Worm (Caenorhabditis elegans): ENCODE data around the gene ubh-4.

The ubh-4 gene

ce11 chrII:8016761-8017160 lies 22.6 kb downstream of the ubh-4 start (continued):
- TF ChIP-seq ama-1 (optimal IDR thresholded peaks at IDR 0.05) (peak; percentile 5), ama-1 (GFP tag; optimal IDR thresholded peaks at IDR 0.05) (no peak), egl-44 (GFP tag; IDR thresholded peaks at IDR 0.05) (0 out of 2 replicates have a peak, but pooled peaks have one; percentile 33), snpc-1.3 (tag; optimal IDR thresholded peaks at IDR 0.05; ENCODE audit: insufficient read depth) (no peak), atf-7 (tag; optimal IDR thresholded peaks at IDR 0.05) (peak; percentile 86), nhr-179 (tag; optimal IDR thresholded peaks at IDR 0.05) (no peak), dpff-1 (tag; optimal IDR thresholded peaks at IDR 0.05) (no peak), mcd-1 (GFP tag; IDR thresholded peaks at IDR 0.05) (peak; percentile 57), B0336.3 (GFP tag; IDR thresholded peaks at IDR 0.05) (0 out of 2 replicates have a peak, but pooled peaks have one; percentile 8), lin-54 (GFP tag; optimal IDR thresholded peaks at IDR 0.05) (peak; percentile 53), ztf-3 (GFP tag; optimal IDR thresholded peaks at IDR 0.05) (peak; percentile 40), ekl-4 (GFP tag; IDR thresholded peaks at IDR 0.05) (peak; percentile 60; the same call in 1 of the 2 replicates), tbp1 (GFP tag; optimal IDR thresholded peaks at IDR 0.05) (peak; percentile 55), somi-1 (GFP tag; optimal IDR thresholded peaks at IDR 0.05) (peak; percentile 90), K11D2.4 (GFP tag; IDR thresholded peaks at IDR 0.05) (peak; percentile 57; the same call in 1 of the 2 replicates), rcor-1 (GFP tag; IDR thresholded peaks at IDR 0.05) (peak; percentile 66), B0035.1 (tag; optimal IDR thresholded peaks at IDR 0.05) (no peak), mxl-1 (tag; optimal IDR thresholded peaks at IDR 0.05) (no peak), Y79H2A.3 (GFP tag; conservative IDR thresholded peaks at IDR 0.05) (no peak), nhr-80 (tag; optimal IDR thresholded peaks at IDR 0.05) (peak; percentile 90), Y67H2A.10 (GFP tag; conservative IDR thresholded peaks at IDR 0.05) (peak; percentile 51; the same call in 1 of the 2 replicates), madf-6 (GFP tag; IDR thresholded peaks at IDR 0.05) (no peak), lin-40 (tag; optimal IDR thresholded peaks at IDR 0.05) (peak; percentile 64), nfyb-1 (GFP tag; IDR thresholded peaks at IDR 0.05) (peak; percentile 55; the same call in 1 of the 2 replicates), hmg-1.2 (GFP tag; IDR thresholded peaks at IDR 0.05) (peak; percentile 38)

DNA sequence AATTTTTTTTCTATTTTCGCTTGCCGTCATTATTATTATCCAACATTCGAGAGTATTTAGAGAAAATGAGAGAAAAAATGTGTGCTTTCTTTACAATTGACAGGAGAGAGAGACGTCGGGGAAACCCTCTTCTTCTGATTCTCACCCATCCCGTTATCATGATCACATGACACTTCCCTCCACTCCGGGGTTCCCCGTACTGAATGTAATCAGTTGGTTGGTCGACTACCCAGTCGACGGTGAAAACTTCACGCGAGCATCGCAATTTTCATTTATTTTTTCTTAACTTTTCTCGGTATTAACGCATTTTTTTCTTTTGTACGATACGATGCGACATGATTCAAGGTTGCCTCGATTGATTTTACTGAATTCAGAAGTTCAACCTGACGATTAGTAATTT lies 23.2 kb downstream of the ubh-4 start:
- TF ChIP-seq nhr-27 (tag; optimal IDR thresholded peaks at IDR 0.05) (no peak), bed-1 (GFP tag; IDR thresholded peaks at IDR 0.05) (no peak), unc-62 (GFP tag; optimal IDR thresholded peaks at IDR 0.05) (peak; percentile 60), hmg-20 (GFP tag; IDR thresholded peaks at IDR 0.05) (no peak), let-607 (tag; optimal IDR thresholded peaks at IDR 0.05) (no peak), Y53G8AR.9 (GFP tag; conservative IDR thresholded peaks at IDR 0.05) (peak; percentile 43; the same call in 1 of the 2 replicates), Y95B8A.8 (GFP tag; IDR thresholded peaks at IDR 0.05) (no peak), nfyb-1 (GFP tag; IDR thresholded peaks at IDR 0.05) (peak; percentile 28; the same call in 1 of the 2 replicates), C06A6.2 (GFP tag; conservative IDR thresholded peaks at IDR 0.05) (0 out of 2 replicates have a peak, but pooled peaks have one; percentile 23), B0019.2 (GFP tag; conservative IDR thresholded peaks at IDR 0.05) (no peak), ceh-27 (GFP tag; optimal IDR thresholded peaks at IDR 0.05) (no peak), ZK185.1 (tag; optimal IDR thresholded peaks at IDR 0.05; ENCODE audit: poor library complexity, severe bottlenecking) (no peak), him-1 (tag; optimal IDR thresholded peaks at IDR 0.05) (no peak), die-1 (tag; optimal IDR thresholded peaks at IDR 0.05) (no peak), somi-1 (GFP tag; optimal IDR thresholded peaks at IDR 0.05) (no peak), snpc-4 (GFP tag; optimal IDR thresholded peaks at IDR 0.05) (no peak), snpc-4 (tag; optimal IDR thresholded peaks at IDR 0.05) (no peak), repo-1 (tag; optimal IDR thresholded peaks at IDR 0.05) (no peak), pha-4 (tag; optimal IDR thresholded peaks at IDR 0.05) (no peak), lsl-1 (GFP tag; optimal IDR thresholded peaks at IDR 0.05) (no peak), ztf-22 (GFP tag; optimal IDR thresholded peaks at IDR 0.05) (peak; percentile 78), C17E4.6 (GFP tag; IDR thresholded peaks at IDR 0.05) (no peak), madf-3 (GFP tag; IDR thresholded peaks at IDR 0.05) (0 out of 2 replicates have a peak, but pooled peaks have one; percentile 60), snpc-1.3 (tag; optimal IDR thresholded peaks at IDR 0.05; ENCODE audit: insufficient read depth) (no peak), ztf-25 (GFP tag; IDR thresholded peaks at IDR 0.05) (no peak), akir-1 (GFP tag; optimal IDR thresholded peaks at IDR 0.05) (no peak), lir-1 (GFP tag; conservative IDR thresholded peaks at IDR 0.05) (no peak)
